Worm (Caenorhabditis elegans) whole organism, L1 larva: ENCODE data around the gene Y56A3A.28.

Experiments
- C04F5.9 ChIP-seq: sonication (generic microtip); optimal IDR thresholded peaks from 2 replicates; lab custom pipeline; 2016; ENCODE audit warnings: missing genetic modification characterization, missing compliant biosample characterization
- C34B4.2 ChIP-seq: sonication (generic microtip); optimal IDR thresholded peaks from 2 replicates; lab custom pipeline; 2017; ENCODE audit warnings: mild to moderate bottlenecking, missing genetic modification characterization, missing compliant biosample characterization
- alr-1 ChIP-seq: fragments of 200-800 bp; sonication (Bioruptor generic); optimal IDR thresholded peaks from 2 replicates; lab custom pipeline; 2018; ENCODE audit warnings: borderline replicate concordance, mild to moderate bottlenecking, missing genetic modification characterization, missing compliant biosample characterization
- ama-1 ChIP-seq: fragments of 150-350 bp; optimal IDR thresholded peaks from 2 replicates; lab custom pipeline; 2014
- blmp-1 ChIP-seq: fragments of 150-350 bp; optimal IDR thresholded peaks from 2 replicates; lab custom pipeline; 2014; ENCODE audit warnings: missing biosample characterization, missing genetic modification characterization
- ceh-63 ChIP-seq: fragments of 200-800 bp; sonication (Bioruptor generic); optimal IDR thresholded peaks from 2 replicates; lab custom pipeline; 2018; ENCODE audit warnings: mild to moderate bottlenecking, missing genetic modification characterization, missing compliant biosample characterization
- ceh-82 ChIP-seq, 3 experiments: fragments of 150-350 bp in 1 of 3; sonication (generic microtip) in 2 of 3; optimal IDR thresholded peaks; 2 replicates each; lab custom pipeline; 2014 to 2017; ENCODE audit warnings: missing biosample characterization in 3 of 3, missing genetic modification characterization in 3 of 3
- ceh-88 ChIP-seq: fragments of 200-800 bp; sonication (Bioruptor generic); IDR thresholded peaks from 2 replicates; pipeline ENCODE4 v1.3.6; 2022; ENCODE audit warnings: missing genetic modification characterization, missing compliant biosample characterization
- ceh-90 ChIP-seq: sonication (generic microtip); optimal IDR thresholded peaks from 2 replicates; lab custom pipeline; 2016; ENCODE audit warnings: missing genetic modification characterization, missing compliant biosample characterization
- ces-1 ChIP-seq: fragments of 150-350 bp; optimal IDR thresholded peaks from 2 replicates; lab custom pipeline; 2014; ENCODE audit warnings: missing biosample characterization, missing genetic modification reagents, missing genetic modification characterization
- dpl-1 ChIP-seq, 3 experiments: fragments of 150-350 bp in 2 of 3; sonication (generic microtip) in 1 of 3; optimal IDR thresholded peaks; 2 replicates each; lab custom pipeline; 2014 to 2017; ENCODE audit warnings: missing biosample characterization in 3 of 3, missing genetic modification characterization in 3 of 3, missing genetic modification reagents in 3 of 3
- efl-3 ChIP-seq: fragments of 200-800 bp; sonication (Bioruptor generic); optimal IDR thresholded peaks from 2 replicates; lab custom pipeline; 2018; ENCODE audit warnings: mild to moderate bottlenecking, missing genetic modification characterization, missing compliant biosample characterization
- egl-27 ChIP-seq, 2 experiments: fragments of 150-350 bp in 1 of 2; sonication (generic microtip); optimal IDR thresholded peaks; 3 replicates each; lab custom pipeline; 2017 to 2018; ENCODE audit warnings: missing biosample characterization in 2 of 2, missing genetic modification characterization in 2 of 2, missing genetic modification reagents in 2 of 2
- elt-2 ChIP-seq: sonication (generic microtip); optimal IDR thresholded peaks from 2 replicates; lab custom pipeline; 2016; ENCODE audit warnings: missing genetic modification characterization, mild to moderate bottlenecking, inconsistent platforms, missing compliant biosample characterization, missing genetic modification reagents
- elt-3 ChIP-seq, 6 experiments: fragments of 150-350 bp in 1 of 6; sonication (generic microtip); optimal IDR thresholded peaks; 2 replicates each; lab custom pipeline; 2017 to 2018; ENCODE audit warnings: missing biosample characterization in 6 of 6, missing genetic modification characterization in 6 of 6, inconsistent platforms in 1 of 6
- fkh-8 ChIP-seq: sonication (generic microtip); optimal IDR thresholded peaks from 2 replicates; lab custom pipeline; 2016; ENCODE audit warnings: mild to moderate bottlenecking, missing genetic modification characterization, missing compliant biosample characterization
- grh-1 ChIP-seq: fragments of 200-800 bp; sonication (Bioruptor generic); IDR thresholded peaks from 2 replicates; pipeline ENCODE4 v1.3.6; 2022; ENCODE audit warnings: missing genetic modification reagents, missing genetic modification characterization, missing compliant biosample characterization
- hlh-17 ChIP-seq: fragments of 200-800 bp; sonication (Bioruptor generic); optimal IDR thresholded peaks from 2 replicates; lab custom pipeline; 2018; ENCODE audit warnings: missing genetic modification characterization, mild to moderate bottlenecking, missing compliant biosample characterization, moderate library complexity, borderline replicate concordance
- hpl-2 ChIP-seq: fragments of 150-350 bp; optimal IDR thresholded peaks from 2 replicates; lab custom pipeline; 2014; ENCODE audit warnings: missing biosample characterization, missing genetic modification reagents, missing genetic modification characterization
- irx-1 ChIP-seq: sonication (generic microtip); optimal IDR thresholded peaks from 2 replicates; lab custom pipeline; 2016; ENCODE audit warnings: missing genetic modification characterization, missing compliant biosample characterization
- isw-1 ChIP-seq: fragments of 200-800 bp; sonication (Bioruptor generic); IDR thresholded peaks from 2 replicates; pipeline ENCODE4 v1.3.6; 2022; ENCODE audit warnings: missing genetic modification characterization, missing compliant biosample characterization
- jun-1 ChIP-seq: fragments of 150-350 bp; optimal IDR thresholded peaks from 2 replicates; lab custom pipeline; 2014; ENCODE audit warnings: missing biosample characterization, missing genetic modification reagents, missing genetic modification characterization
- lin-13 ChIP-seq: fragments of 150-350 bp; optimal IDR thresholded peaks from 2 replicates; lab custom pipeline; 2014; ENCODE audit warnings: missing biosample characterization, missing genetic modification reagents, missing genetic modification characterization
- lin-15B ChIP-seq: fragments of 150-350 bp; sonication (generic microtip); optimal IDR thresholded peaks from 3 replicates; lab custom pipeline; 2014; ENCODE audit warnings: missing biosample characterization, missing genetic modification characterization
- lin-35 ChIP-seq, 2 experiments: fragments of 150-350 bp; optimal IDR thresholded peaks; 2 replicates each; lab custom pipeline; 2014; ENCODE audit warnings: missing biosample characterization in 2 of 2, missing genetic modification characterization in 2 of 2, missing genetic modification reagents in 2 of 2
- lin-39 ChIP-seq: fragments of 150-350 bp; optimal IDR thresholded peaks from 2 replicates; lab custom pipeline; 2014; ENCODE audit warnings: missing biosample characterization, missing genetic modification reagents, missing genetic modification characterization
- lir-3 ChIP-seq: sonication (generic microtip); optimal IDR thresholded peaks from 2 replicates; lab custom pipeline; 2016; ENCODE audit warnings: mild to moderate bottlenecking, missing genetic modification characterization, moderate library complexity, missing compliant biosample characterization; ENCODE audit not compliant: poor library complexity
- mdl-1 ChIP-seq, 2 experiments: fragments of 150-350 bp; optimal IDR thresholded peaks; 2 replicates each; lab custom pipeline; 2014 to 2017; ENCODE audit warnings: missing biosample characterization in 2 of 2, missing genetic modification characterization in 2 of 2, inconsistent platforms in 1 of 2
- mef-2 ChIP-seq: fragments of 150-350 bp; optimal IDR thresholded peaks from 2 replicates; lab custom pipeline; 2014; ENCODE audit warnings: missing biosample characterization, missing genetic modification characterization
- nhr-12 ChIP-seq: sonication (generic microtip); optimal IDR thresholded peaks from 2 replicates; lab custom pipeline; 2017; ENCODE audit warnings: missing biosample characterization, missing genetic modification characterization
- nhr-237 ChIP-seq: fragments of 150-350 bp; optimal IDR thresholded peaks from 2 replicates; lab custom pipeline; 2014; ENCODE audit warnings: missing biosample characterization, missing genetic modification characterization
- nhr-28 ChIP-seq: fragments of 150-350 bp; optimal IDR thresholded peaks from 2 replicates; lab custom pipeline; 2014; ENCODE audit warnings: missing biosample characterization, missing genetic modification characterization
- nhr-71 ChIP-seq: sonication (generic microtip); optimal IDR thresholded peaks from 2 replicates; lab custom pipeline; 2016; ENCODE audit warnings: mild to moderate bottlenecking, missing genetic modification characterization, moderate library complexity, missing compliant biosample characterization
- nhr-76 ChIP-seq: sonication (generic microtip); optimal IDR thresholded peaks from 2 replicates; lab custom pipeline; 2017; ENCODE audit warnings: missing biosample characterization, missing genetic modification characterization
- nhr-77 ChIP-seq: fragments of 150-350 bp; optimal IDR thresholded peaks from 2 replicates; lab custom pipeline; 2014; ENCODE audit warnings: missing biosample characterization, missing genetic modification characterization
- nhr-84 ChIP-seq: sonication (generic microtip); optimal IDR thresholded peaks from 2 replicates; lab custom pipeline; 2017; ENCODE audit warnings: missing biosample characterization, missing genetic modification characterization
- nhr-85 ChIP-seq: sonication (generic microtip); peaks from one replicate; lab custom pipeline; 2016; ENCODE audit warnings: missing genetic modification characterization, inconsistent platforms, missing compliant biosample characterization
- pag-3 ChIP-seq: sonication (generic microtip); optimal IDR thresholded peaks from 2 replicates; lab custom pipeline; 2017; ENCODE audit warnings: missing genetic modification characterization, mild to moderate bottlenecking, missing compliant biosample characterization, antibody characterized with exemption, borderline replicate concordance; ENCODE audit not compliant: insufficient read depth
- snu-23 ChIP-seq: sonication (generic microtip); optimal IDR thresholded peaks from 2 replicates; lab custom pipeline; 2016; ENCODE audit warnings: missing genetic modification characterization, missing compliant biosample characterization
- sox-4 ChIP-seq: sonication (generic microtip); optimal IDR thresholded peaks from 2 replicates; lab custom pipeline; 2016; ENCODE audit warnings: missing genetic modification characterization, missing compliant biosample characterization
- sptf-1 ChIP-seq: fragments of 150-350 bp; optimal IDR thresholded peaks from 2 replicates; lab custom pipeline; 2014; ENCODE audit warnings: missing biosample characterization, missing genetic modification characterization
- tbx-2 ChIP-seq: sonication (generic microtip); optimal IDR thresholded peaks from 2 replicates; lab custom pipeline; 2016; ENCODE audit warnings: missing genetic modification characterization, missing compliant biosample characterization
- tlp-1 ChIP-seq: fragments of 150-350 bp; optimal IDR thresholded peaks from 2 replicates; lab custom pipeline; 2014; ENCODE audit warnings: missing biosample characterization, missing genetic modification characterization
- unc-130 ChIP-seq: fragments of 150-350 bp; optimal IDR thresholded peaks from 2 replicates; lab custom pipeline; 2017; ENCODE audit warnings: missing biosample characterization, missing genetic modification characterization, inconsistent platforms
- unc-30 ChIP-seq: sonication (generic microtip); optimal IDR thresholded peaks from 2 replicates; lab custom pipeline; 2017; ENCODE audit warnings: missing biosample characterization, missing genetic modification characterization
- unc-62 ChIP-seq: fragments of 150-350 bp; optimal IDR thresholded peaks from 2 replicates; lab custom pipeline; 2014; ENCODE audit warnings: missing biosample characterization, missing genetic modification reagents, missing genetic modification characterization
- unc-86 ChIP-seq: sonication (generic microtip); optimal IDR thresholded peaks from 2 replicates; lab custom pipeline; 2016; ENCODE audit warnings: missing genetic modification characterization, missing compliant biosample characterization
- unc-98 ChIP-seq: fragments of 200-800 bp; sonication (Bioruptor generic); IDR thresholded peaks from 2 replicates; pipeline ENCODE4 v1.3.6; 2022; ENCODE audit warnings: missing genetic modification characterization, missing compliant biosample characterization
- vab-15 ChIP-seq: sonication (generic microtip); optimal IDR thresholded peaks from 2 replicates; lab custom pipeline; 2017; ENCODE audit warnings: missing genotype, mild to moderate bottlenecking, missing genetic modification characterization, missing compliant biosample characterization
- zag-1 ChIP-seq: fragments of 150-350 bp; optimal IDR thresholded peaks from 2 replicates; lab custom pipeline; 2014; ENCODE audit warnings: missing biosample characterization, missing genetic modification characterization
- zip-4 ChIP-seq: fragments of 200-800 bp; sonication (Bioruptor generic); optimal IDR thresholded peaks from 2 replicates; lab custom pipeline; 2018; ENCODE audit warnings: mild to moderate bottlenecking, missing genetic modification characterization, moderate library complexity, missing compliant biosample characterization
- ztf-4 ChIP-seq: fragments of 150-350 bp; optimal IDR thresholded peaks from 2 replicates; lab custom pipeline; 2014; ENCODE audit warnings: missing biosample characterization, missing genetic modification characterization

Gene Y56A3A.28

DNA sequence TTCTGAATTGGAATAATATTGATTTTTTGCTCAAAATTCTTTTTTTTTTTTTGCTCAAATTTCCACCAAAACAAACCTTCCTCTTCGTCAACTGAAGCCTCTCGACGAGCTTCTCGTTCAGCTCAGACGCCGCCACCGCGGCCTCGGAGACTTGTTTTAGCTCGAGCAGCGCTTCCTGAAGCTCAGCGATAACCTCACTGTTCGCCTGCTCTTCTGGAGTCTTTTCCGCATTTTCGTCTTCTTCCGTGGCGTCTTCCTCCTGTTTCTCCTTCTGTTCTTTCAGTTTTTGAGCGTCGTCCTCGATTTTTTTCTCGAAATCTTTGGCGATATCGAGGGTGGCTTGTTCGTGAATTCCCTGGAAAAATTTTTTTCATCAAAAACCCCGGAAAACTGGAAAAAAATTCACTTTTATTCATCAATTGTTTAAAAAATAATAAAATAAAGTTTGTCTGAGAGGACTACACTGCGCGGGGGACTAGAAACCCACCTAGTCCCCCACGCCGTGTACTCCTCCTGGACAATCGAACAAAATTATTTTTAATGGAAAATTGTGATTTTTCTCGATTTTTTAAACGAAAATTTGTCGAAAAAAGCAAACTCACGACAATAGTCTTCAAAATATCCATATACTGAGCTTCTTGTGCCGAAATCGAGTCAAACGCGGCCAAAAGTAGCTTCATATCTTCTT is 25.0 kb downstream of the Y56A3A.28 start:
- no peak for TF ChIP-seq ces-1 (GFP tag; lab: Kevin White, UChicago)
- peak; percentile 99 for TF ChIP-seq sox-4
- TF ChIP-seq tbx-2 (tag; lab: Kevin White, UChicago) = peak; percentile 99
- TF ChIP-seq fkh-8 (tag; lab: Kevin White, UChicago) = peak; percentile 95
- no peak for TF ChIP-seq hpl-2 (GFP tag; lab: Kevin White, UChicago)
- no peak for TF ChIP-seq nhr-76 (tag; lab: Kevin White, UChicago)
- TF ChIP-seq jun-1 (tag; lab: Kevin White, UChicago) = peak; percentile 69
- TF ChIP-seq nhr-71 (tag; lab: Kevin White, UChicago) = peak; percentile 98
- peak; percentile 100 for TF ChIP-seq ceh-90
- peak; percentile 91 for TF ChIP-seq isw-1
- no peak for TF ChIP-seq egl-27 (tag; optimal IDR thresholded peaks at IDR 0.05; lab: Kevin White, UChicago)
- TF ChIP-seq mdl-1 (tag; optimal IDR thresholded peaks at IDR 0.05; lab: Kevin White, UChicago) = peak in 1 of 2 experiments; percentile 62
- TF ChIP-seq ceh-88 (GFP tag; lab: Robert Waterston, UW) = peak; percentile 90
- peak; percentile 60 for TF ChIP-seq blmp-1 (tag; lab: Kevin White, UChicago)
- peak; percentile 90 for TF ChIP-seq lin-39
- peak; percentile 90 for TF ChIP-seq elt-2 (tag; lab: Kevin White, UChicago)
- TF ChIP-seq pag-3 = no peak
- peak; percentile 96 for TF ChIP-seq unc-86
- TF ChIP-seq ztf-4 = peak; percentile 77
- peak; percentile 100 for TF ChIP-seq hlh-17 (GFP tag; lab: Kevin White, UChicago)
- peak; percentile 23 for TF ChIP-seq nhr-12 (tag; lab: Kevin White, UChicago)
- peak; percentile 83 for TF ChIP-seq lin-13 (GFP tag; lab: Kevin White, UChicago)
- TF ChIP-seq nhr-77 (tag; lab: Kevin White, UChicago) = peak; percentile 41
- peak; percentile 82 for TF ChIP-seq grh-1
- TF ChIP-seq snu-23 = peak; percentile 96
- peak; percentile 100 for TF ChIP-seq irx-1 (tag; lab: Kevin White, UChicago)
- peak; percentile 91 for TF ChIP-seq zip-4 (GFP tag; lab: Kevin White, UChicago)
- TF ChIP-seq ama-1 = peak; percentile 76
- no peak for TF ChIP-seq unc-30 (tag; lab: Kevin White, UChicago)
- peak; percentile 22 for TF ChIP-seq nhr-84 (tag; lab: Kevin White, UChicago)
- TF ChIP-seq nhr-28 = no peak
- TF ChIP-seq ceh-82 (tag; optimal IDR thresholded peaks at IDR 0.05; lab: Kevin White, UChicago) = peak; percentile 82 to 92 (median 87)
- peak; percentile 91 for TF ChIP-seq vab-15 (tag; lab: Kevin White, UChicago)
- no peak for TF ChIP-seq sptf-1 (tag; lab: Kevin White, UChicago)
- TF ChIP-seq tlp-1 = no peak
- TF ChIP-seq nhr-85 = peak; percentile 99
- TF ChIP-seq nhr-237 (tag; lab: Kevin White, UChicago) = peak; percentile 3
- peak; percentile 32 for TF ChIP-seq mef-2 (tag; lab: Kevin White, UChicago)
- TF ChIP-seq ceh-63 = peak; percentile 92
- peak; percentile 98 for TF ChIP-seq unc-98 (GFP tag; lab: Robert Waterston, UW)
- no peak for TF ChIP-seq alr-1 (tag; lab: Kevin White, UChicago)
- peak; percentile 66 for TF ChIP-seq C34B4.2 (tag; lab: Kevin White, UChicago)
- peak; percentile 98 for TF ChIP-seq C04F5.9
- peak; percentile 99 for TF ChIP-seq lir-3 (tag; lab: Kevin White, UChicago)
- TF ChIP-seq dpl-1 (GFP tag; optimal IDR thresholded peaks at IDR 0.05; lab: Kevin White, UChicago) = peak; percentile 69 to 80 (median 80)
- TF ChIP-seq zag-1 (tag; lab: Kevin White, UChicago) = peak; percentile 60
- no peak for TF ChIP-seq unc-62 (GFP tag; lab: Kevin White, UChicago)
- TF ChIP-seq elt-3 (tag; optimal IDR thresholded peaks at IDR 0.05; lab: Kevin White, UChicago) = peak in 2 of 6 experiments; percentile 48 to 55
- TF ChIP-seq lin-35 (GFP tag; optimal IDR thresholded peaks at IDR 0.05; lab: Kevin White, UChicago) = peak; percentile 71 to 77
- peak; percentile 52 for TF ChIP-seq unc-130
- TF ChIP-seq lin-15B = peak; percentile 82
- TF ChIP-seq efl-3 (GFP tag; lab: Kevin White, UChicago) = peak; percentile 99
